Worm (Caenorhabditis elegans) whole organism, L2 larva: ENCODE data around the gene srd-4.

ENCODE experiments used
- alr-1 ChIP-seq: fragments of 150-350 bp; optimal IDR thresholded peaks from 2 replicates; lab custom pipeline; 2014; ENCODE audit warnings: missing biosample characterization, missing genetic modification characterization
- blmp-1 ChIP-seq: sonication (generic microtip); optimal IDR thresholded peaks from 2 replicates; lab custom pipeline; 2017; ENCODE audit warnings: missing genetic modification characterization, mild to moderate bottlenecking, missing compliant biosample characterization, antibody characterized with exemption, moderate library complexity; ENCODE audit not compliant: insufficient read depth
- ceh-82 ChIP-seq: fragments of 150-350 bp; optimal IDR thresholded peaks from 2 replicates; lab custom pipeline; 2014; ENCODE audit warnings: missing biosample characterization, missing genetic modification characterization
- dmd-4 ChIP-seq: sonication (generic microtip); optimal IDR thresholded peaks from 2 replicates; lab custom pipeline; 2017; ENCODE audit warnings: missing biosample characterization, missing genetic modification characterization
- lin-39 ChIP-seq: fragments of 150-350 bp; optimal IDR thresholded peaks from 2 replicates; lab custom pipeline; 2014; ENCODE audit warnings: missing biosample characterization, missing genetic modification reagents, missing genetic modification characterization
- nhr-10 ChIP-seq: sonication (generic microtip); optimal IDR thresholded peaks from 2 replicates; lab custom pipeline; 2017; ENCODE audit warnings: missing biosample characterization, missing genetic modification characterization
- nhr-11 ChIP-seq: fragments of 150-350 bp; optimal IDR thresholded peaks from 2 replicates; lab custom pipeline; 2014; ENCODE audit warnings: missing biosample characterization, missing genetic modification characterization
- nhr-129 ChIP-seq: fragments of 150-350 bp; optimal IDR thresholded peaks from 2 replicates; lab custom pipeline; 2014; ENCODE audit warnings: missing biosample characterization, missing genetic modification characterization
- nhr-6 ChIP-seq: fragments of 150-350 bp; optimal IDR thresholded peaks from 2 replicates; lab custom pipeline; 2014; ENCODE audit warnings: missing biosample characterization, missing genetic modification characterization
- skn-1 ChIP-seq: sonication (generic microtip); optimal IDR thresholded peaks from 2 replicates; lab custom pipeline; 2017; ENCODE audit warnings: missing biosample characterization, missing genetic modification characterization
- snpc-4 ChIP-seq: fragments of 150-350 bp; optimal IDR thresholded peaks from 2 replicates; lab custom pipeline; 2014; ENCODE audit warnings: missing biosample characterization, missing genetic modification characterization
- unc-62 ChIP-seq: fragments of 150-350 bp; optimal IDR thresholded peaks from 2 replicates; lab custom pipeline; 2014; ENCODE audit warnings: missing biosample characterization, missing genetic modification reagents, missing genetic modification characterization
- ztf-11 ChIP-seq: sonication (generic microtip); optimal IDR thresholded peaks from 2 replicates; lab custom pipeline; 2017; ENCODE audit warnings: missing biosample characterization, missing genetic modification characterization

- TF ChIP-seq skn-1 (tag; lab: Kevin White, UChicago) (no peak), ceh-82 (no peak), unc-62 (no peak), alr-1 (no peak), nhr-10 (tag; lab: Kevin White, UChicago) (no peak), nhr-11 (tag; lab: Kevin White, UChicago) (no peak), lin-39 (tag; lab: Kevin White, UChicago) (no peak), nhr-6 (tag; lab: Kevin White, UChicago) (no peak), dmd-4 (no peak), snpc-4 (tag; lab: Kevin White, UChicago) (no peak), nhr-129 (tag; lab: Kevin White, UChicago) (no peak), blmp-1 (tag; lab: Kevin White, UChicago) (no peak), ztf-11 (tag; lab: Kevin White, UChicago) (no peak)
Measured at ce11 chrV:12161157-12161556, 23.6 kb upstream of the srd-4 start.
